Fruit fly (Drosophila melanogaster) whole organism, prepupa: ENCODE measurements around the gene CG14082.

ENCODE experiments used
- CG11902 ChIP-seq: fragments of 200-800 bp; sonication (Bioruptor generic); optimal IDR thresholded peaks from 3 replicates; lab custom pipeline; 2016; ENCODE audit warnings: missing biosample characterization, missing genetic modification characterization
- CG16779 ChIP-seq: fragments of 200-800 bp; sonication (Bioruptor generic); optimal IDR thresholded peaks from 3 replicates; lab custom pipeline; 2017; ENCODE audit warnings: missing biosample characterization, mild to moderate bottlenecking, missing genetic modification characterization
- CG8119 ChIP-seq: fragments of 200-800 bp; sonication (Bioruptor generic); IDR thresholded peaks from 3 replicates; pipeline ENCODE4 v1.3.6; 2022; ENCODE audit warnings: missing biosample characterization, missing genetic modification characterization
- Hr39 ChIP-seq: fragments of 200-800 bp; sonication (Bioruptor generic); optimal IDR thresholded peaks from 2 replicates; lab custom pipeline; 2016; ENCODE audit warnings: missing biosample characterization, missing genetic modification characterization
- esn ChIP-seq: fragments of 200-800 bp; sonication (Bioruptor generic); optimal IDR thresholded peaks from 2 replicates; lab custom pipeline; 2016; ENCODE audit warnings: missing biosample characterization, mild to moderate bottlenecking, missing genetic modification characterization, moderate library complexity
- fd85E ChIP-seq: fragments of 200-800 bp; sonication (Bioruptor generic); optimal IDR thresholded peaks from 3 replicates; lab custom pipeline; 2016; ENCODE audit warnings: missing biosample characterization, missing genetic modification characterization
- topi ChIP-seq: fragments of 200-800 bp; sonication (Bioruptor generic); optimal IDR thresholded peaks from 3 replicates; lab custom pipeline; 2016; ENCODE audit warnings: missing biosample characterization, missing genetic modification characterization

DNA sequence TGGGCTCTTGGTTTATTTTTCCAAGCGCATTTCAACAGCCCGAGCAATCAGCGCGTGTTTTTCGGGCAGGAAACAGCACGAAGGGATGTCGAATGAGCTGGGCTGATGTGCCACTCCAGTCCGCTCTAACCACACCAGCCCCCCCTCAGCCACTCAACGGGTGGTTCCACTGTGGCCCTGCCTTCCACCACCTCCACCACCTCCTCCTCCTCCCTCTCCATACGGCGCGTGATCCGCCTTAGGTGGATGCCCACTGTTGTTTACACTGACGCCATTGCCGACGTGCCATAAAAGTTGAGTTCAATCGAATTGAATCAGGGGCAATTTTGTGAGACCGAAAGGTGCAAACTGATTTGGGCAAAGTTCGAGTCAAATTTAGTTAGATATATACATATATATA, 19.6 kb upstream of the CG14082 start:
- TF ChIP-seq CG16779: no peak
- TF ChIP-seq topi (GFP tag; lab: Kevin White, UChicago): no peak
- TF ChIP-seq CG11902 (GFP tag; lab: Kevin White, UChicago): no peak
- TF ChIP-seq CG8119: no peak
- no peak for TF ChIP-seq fd85E (GFP tag; lab: Kevin White, UChicago)
- TF ChIP-seq Hr39: no peak
- TF ChIP-seq esn: no peak
